Fruit fly (Drosophila melanogaster): ENCODE measurements around the gene sip2.

DNA sequence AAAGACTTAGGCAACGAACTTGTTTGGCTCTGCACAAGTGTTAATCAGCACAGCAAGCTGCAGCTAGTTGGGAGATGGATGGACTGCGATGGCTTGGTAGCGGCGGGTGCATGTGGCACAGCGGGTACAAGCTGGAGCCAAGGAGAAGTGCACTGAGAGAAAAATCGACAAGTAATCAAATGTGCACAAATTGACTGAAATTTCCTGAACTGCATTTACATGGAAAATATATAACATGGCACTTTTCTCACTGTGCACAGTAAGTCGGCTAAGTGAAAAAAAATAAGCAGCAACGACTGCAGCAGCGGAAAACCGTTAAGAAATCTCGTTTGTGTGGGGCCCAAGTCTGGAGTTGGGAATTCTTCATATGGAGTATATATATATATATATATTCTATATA, 27.2 kb upstream of the sip2 start:
- TF ChIP-seq CG14711 (tag; optimal IDR thresholded peaks at IDR 0.05), result no peak
- TF ChIP-seq CG11617 (GFP tag; optimal IDR thresholded peaks at IDR 0.05), result no peak
- no peak for TF ChIP-seq tj (GFP tag; optimal IDR thresholded peaks at IDR 0.05)
- TF ChIP-seq kay (GFP tag; ENCODE audit: borderline replicate concordance), result no peak
- no peak for TF ChIP-seq CG5204 (GFP tag; optimal IDR thresholded peaks at IDR 0.05)
- TF ChIP-seq CG12768 (GFP tag; optimal IDR thresholded peaks at IDR 0.05), result no peak
- no peak for TF ChIP-seq cic (GFP tag; optimal IDR thresholded peaks at IDR 0.05)
- no peak for TF ChIP-seq bab1 (GFP tag; optimal IDR thresholded peaks at IDR 0.05)
- no peak for TF ChIP-seq cnc (optimal IDR thresholded peaks at IDR 0.05)
- TF ChIP-seq CG7045 (GFP tag; optimal IDR thresholded peaks at IDR 0.05), result no peak
- no peak for TF ChIP-seq Hr96 (GFP tag; optimal IDR thresholded peaks at IDR 0.05)
- TF ChIP-seq CG7101 (tag; optimal IDR thresholded peaks at IDR 0.05), result no peak
